Fruit fly (Drosophila melanogaster) whole organism, embryonic: ENCODE data around the gene CG9706.

Experiments
- BtbVII ChIP-seq: fragments of 200-800 bp; sonication (Bioruptor generic); optimal IDR thresholded peaks from 3 replicates; lab custom pipeline; 2017; ENCODE audit warnings: missing biosample characterization, mild to moderate bottlenecking, missing genetic modification characterization
- CG10274 ChIP-seq: fragments of 200-800 bp; sonication (Bioruptor generic); optimal IDR thresholded peaks from 3 replicates; lab custom pipeline; 2017; ENCODE audit warnings: missing biosample characterization, mild to moderate bottlenecking, missing genetic modification characterization
- CG11085 ChIP-seq: fragments of 200-800 bp; sonication (Bioruptor generic); IDR thresholded peaks from 2 replicates; pipeline ENCODE4 v1.3.6; 2022; ENCODE audit warnings: missing biosample characterization, missing genetic modification characterization
- CG11093 ChIP-seq: fragments of 200-800 bp; sonication (Bioruptor generic); IDR thresholded peaks from 3 replicates; pipeline ENCODE4 v1.3.6; 2022; ENCODE audit warnings: missing biosample characterization, missing genetic modification characterization
- CG11398 ChIP-seq: fragments of 200-800 bp; sonication (Bioruptor generic); optimal IDR thresholded peaks from 2 replicates; lab custom pipeline; 2016; ENCODE audit warnings: missing biosample characterization, missing genetic modification characterization
- CG11456 ChIP-seq: fragments of 200-800 bp; sonication (Bioruptor generic); IDR thresholded peaks from 3 replicates; pipeline ENCODE4 v1.3.6; 2022; ENCODE audit warnings: missing biosample characterization, missing genetic modification characterization
- CG11504 ChIP-seq: fragments of 200-800 bp; sonication (Bioruptor generic); optimal IDR thresholded peaks from 3 replicates; lab custom pipeline; 2019; ENCODE audit warnings: missing biosample characterization, mild to moderate bottlenecking, missing genetic modification characterization, moderate library complexity
- CG14050 ChIP-seq: fragments of 200-800 bp; sonication (Bioruptor generic); IDR thresholded peaks from 3 replicates; pipeline ENCODE4 v1.3.6; 2022; ENCODE audit warnings: missing biosample characterization, missing genetic modification characterization
- CG15011 ChIP-seq: fragments of 200-800 bp; sonication (Bioruptor generic); optimal IDR thresholded peaks from 3 replicates; lab custom pipeline; 2018; ENCODE audit warnings: missing biosample characterization, mild to moderate bottlenecking, missing genetic modification characterization
- CG16779 ChIP-seq: fragments of 200-800 bp; sonication (Bioruptor generic); IDR thresholded peaks from 2 replicates; pipeline ENCODE4 v1.3.6; 2022; ENCODE audit warnings: missing biosample characterization, missing genetic modification characterization
- CG17612 ChIP-seq: fragments of 200-800 bp; sonication (Bioruptor generic); IDR thresholded peaks from 2 replicates; pipeline ENCODE4 v1.3.6; 2022; ENCODE audit warnings: missing biosample characterization, missing genetic modification characterization
- CG1792 ChIP-seq: fragments of 200-800 bp; sonication (Bioruptor generic); optimal IDR thresholded peaks from 2 replicates; lab custom pipeline; 2016; ENCODE audit warnings: missing biosample characterization, missing genetic modification characterization
- CG3281 ChIP-seq: fragments of 200-800 bp; sonication (Bioruptor generic); optimal IDR thresholded peaks from 3 replicates; lab custom pipeline; 2017; ENCODE audit warnings: missing biosample characterization, mild to moderate bottlenecking, missing genetic modification characterization
- CG3847 ChIP-seq: fragments of 200-800 bp; sonication (Bioruptor generic); IDR thresholded peaks from 2 replicates; pipeline ENCODE4 v1.3.6; 2022; ENCODE audit warnings: missing biosample characterization, missing genetic modification characterization
- CG4328 ChIP-seq: fragments of 200-800 bp; sonication (Bioruptor generic); optimal IDR thresholded peaks from 3 replicates; lab custom pipeline; 2017; ENCODE audit warnings: missing biosample characterization, missing genetic modification reagents, missing genetic modification characterization
- CG4360 ChIP-seq: fragments of 200-800 bp; sonication (Bioruptor generic); IDR thresholded peaks from 2 replicates; pipeline ENCODE4 v1.3.6; 2022; ENCODE audit warnings: missing biosample characterization, missing genetic modification characterization
- CG5953 ChIP-seq: fragments of 200-800 bp; sonication (Bioruptor generic); IDR thresholded peaks from 2 replicates; pipeline ENCODE4 v1.3.6; 2022; ENCODE audit warnings: missing biosample characterization, missing genetic modification characterization
- CG6175 ChIP-seq: fragments of 200-800 bp; sonication (Bioruptor generic); IDR thresholded peaks from 3 replicates; pipeline ENCODE4 v1.3.6; 2022; ENCODE audit warnings: missing biosample characterization, missing genetic modification characterization
- CG7372 ChIP-seq: fragments of 200-800 bp; sonication (Bioruptor generic); IDR thresholded peaks from 2 replicates; pipeline ENCODE4 v1.3.6; 2022; ENCODE audit warnings: missing biosample characterization, missing genetic modification characterization
- CG7745 ChIP-seq: fragments of 200-800 bp; sonication (Bioruptor generic); optimal IDR thresholded peaks from 2 replicates; lab custom pipeline; 2018; ENCODE audit warnings: missing biosample characterization, mild to moderate bottlenecking, missing genetic modification characterization, moderate library complexity
- CG8281 ChIP-seq: fragments of 200-800 bp; sonication (Bioruptor generic); optimal IDR thresholded peaks from 2 replicates; lab custom pipeline; 2018; ENCODE audit warnings: missing biosample characterization, mild to moderate bottlenecking, missing genetic modification characterization, moderate library complexity
- CG8290 ChIP-seq, 3 experiments: fragments of 200-800 bp; sonication (Bioruptor generic); optimal IDR thresholded peaks; 2 replicates each; lab custom pipeline; 2016 to 2019; ENCODE audit warnings: missing biosample characterization in 3 of 3, missing genetic modification characterization in 3 of 3, mild to moderate bottlenecking in 2 of 3, moderate library complexity in 1 of 3
- CG9437 ChIP-seq: fragments of 200-800 bp; sonication (Bioruptor generic); optimal IDR thresholded peaks from 2 replicates; lab custom pipeline; 2018; ENCODE audit warnings: missing biosample characterization, mild to moderate bottlenecking, missing genetic modification characterization
- CG9876 ChIP-seq: fragments of 200-800 bp; sonication (Bioruptor generic); optimal IDR thresholded peaks from 2 replicates; lab custom pipeline; 2016; ENCODE audit warnings: missing biosample characterization, missing genetic modification characterization
- Fer2 ChIP-seq: fragments of 200-800 bp; sonication (Bioruptor generic); optimal IDR thresholded peaks from 2 replicates; lab custom pipeline; 2018; ENCODE audit warnings: missing biosample characterization, mild to moderate bottlenecking, missing genetic modification characterization, moderate library complexity
- GATAe ChIP-seq: fragments of 200-800 bp; sonication (Bioruptor generic); conservative IDR thresholded peaks from 2 replicates; pipeline ENCODE4 v1.3.6; 2022; ENCODE audit warnings: missing biosample characterization, missing genetic modification characterization
- HmgZ ChIP-seq: fragments of 200-800 bp; sonication (Bioruptor generic); optimal IDR thresholded peaks from 2 replicates; lab custom pipeline; 2018; ENCODE audit warnings: missing biosample characterization, mild to moderate bottlenecking, missing genetic modification characterization
- Hr51 ChIP-seq, 2 experiments: fragments of 200-800 bp; sonication (Bioruptor generic); optimal IDR thresholded peaks; 2 replicates in 1 of 2; 3 replicates in 1 of 2; lab custom pipeline; 2016 to 2018; ENCODE audit warnings: missing biosample characterization in 2 of 2, missing genetic modification characterization in 2 of 2, mild to moderate bottlenecking in 1 of 2, moderate library complexity in 1 of 2
- Oaz ChIP-seq: fragments of 200-800 bp; sonication (Bioruptor generic); IDR thresholded peaks from 2 replicates; pipeline ENCODE4 v1.3.6; 2022; ENCODE audit warnings: missing biosample characterization, missing genetic modification characterization
- PHDP ChIP-seq: fragments of 200-800 bp; sonication (Bioruptor generic); optimal IDR thresholded peaks from 3 replicates; lab custom pipeline; 2018; ENCODE audit warnings: missing biosample characterization, mild to moderate bottlenecking, missing genetic modification characterization, moderate library complexity
- Ptx1 ChIP-seq: fragments of 200-800 bp; sonication (Bioruptor generic); IDR thresholded peaks from 2 replicates; pipeline ENCODE4 v1.3.6; 2022; ENCODE audit warnings: missing biosample characterization, missing genetic modification characterization
- Xrp1 ChIP-seq: fragments of 200-800 bp; sonication (Bioruptor generic); IDR thresholded peaks from 2 replicates; pipeline ENCODE4 v1.3.6; 2022; ENCODE audit warnings: missing biosample characterization, missing genetic modification characterization
- amos ChIP-seq: fragments of 200-800 bp; sonication (Bioruptor generic); IDR thresholded peaks from 2 replicates; pipeline ENCODE4 v1.3.6; 2022; ENCODE audit warnings: missing biosample characterization, missing genetic modification characterization; ENCODE audit not compliant: partially characterized antibody
- bcd ChIP-seq: fragments of 200-800 bp; sonication (Bioruptor generic); optimal IDR thresholded peaks from 2 replicates; lab custom pipeline; 2017; ENCODE audit warnings: missing biosample characterization, mild to moderate bottlenecking, missing genetic modification characterization
- bsh ChIP-seq, 2 experiments: fragments of 200-800 bp; sonication (Bioruptor generic); optimal IDR thresholded peaks; 2 replicates each; lab custom pipeline; 2017 to 2018; ENCODE audit warnings: mild to moderate bottlenecking in 2 of 2, missing biosample characterization in 2 of 2, missing genetic modification characterization in 2 of 2, moderate library complexity in 1 of 2
- dati ChIP-seq: fragments of 200-800 bp; sonication (Bioruptor generic); IDR thresholded peaks from 2 replicates; pipeline ENCODE4 v1.3.6; 2022; ENCODE audit warnings: missing biosample characterization, missing genetic modification characterization
- ems ChIP-seq: fragments of 200-800 bp; sonication (Bioruptor generic); optimal IDR thresholded peaks from 3 replicates; lab custom pipeline; 2016; ENCODE audit warnings: missing biosample characterization, missing genetic modification characterization
- fd3F ChIP-seq: fragments of 200-800 bp; sonication (Bioruptor generic); optimal IDR thresholded peaks from 2 replicates; lab custom pipeline; 2018; ENCODE audit warnings: missing biosample characterization, mild to moderate bottlenecking, missing genetic modification characterization, moderate library complexity
- org-1 ChIP-seq: fragments of 200-800 bp; sonication (Bioruptor generic); optimal IDR thresholded peaks from 2 replicates; lab custom pipeline; 2017; ENCODE audit warnings: missing biosample characterization, missing genetic modification characterization
- pan ChIP-seq, 4 experiments: fragments of >200 bp in 3 of 4; fragments of 200-800 bp in 1 of 4; sonication (Bioruptor generic) in 1 of 4; optimal IDR thresholded peaks in 3 of 4; IDR thresholded peaks in 1 of 4; 2 replicates each; pipeline versions ENCODE4 v1.3.6 to Lab custom; 2017 to 2022; ENCODE audit warnings: missing biosample characterization in 2 of 4, missing genetic modification characterization in 2 of 4, mixed read lengths in 1 of 4
- run ChIP-seq: fragments of 200-800 bp; sonication (Bioruptor generic); optimal IDR thresholded peaks from 3 replicates; lab custom pipeline; 2018; ENCODE audit warnings: missing biosample characterization, mild to moderate bottlenecking, missing genetic modification characterization
- scrt ChIP-seq: fragments of 200-800 bp; sonication (Bioruptor generic); optimal IDR thresholded peaks from 2 replicates; lab custom pipeline; 2018; ENCODE audit warnings: missing biosample characterization, mild to moderate bottlenecking, missing genetic modification characterization, moderate library complexity
- sd ChIP-seq: fragments of 200-800 bp; sonication (Bioruptor generic); optimal IDR thresholded peaks from 3 replicates; lab custom pipeline; 2018; ENCODE audit warnings: missing biosample characterization, mild to moderate bottlenecking, missing genetic modification characterization, moderate library complexity
- sim ChIP-seq: fragments of 200-800 bp; sonication (Bioruptor generic); IDR thresholded peaks from 2 replicates; pipeline ENCODE4 v1.3.6; 2022; ENCODE audit warnings: missing biosample characterization, missing genetic modification characterization
- slbo ChIP-seq: fragments of 200-800 bp; sonication (Bioruptor generic); IDR thresholded peaks from 2 replicates; pipeline ENCODE4 v1.3.6; 2022; ENCODE audit warnings: missing biosample characterization, missing genetic modification characterization
- ttk ChIP-seq: fragments of 200-800 bp; sonication (Bioruptor generic); IDR thresholded peaks from 2 replicates; pipeline ENCODE4 v2.1.2; 2022; ENCODE audit warnings: missing biosample characterization, missing genetic modification characterization
- unpg ChIP-seq: fragments of 200-800 bp; sonication (Bioruptor generic); optimal IDR thresholded peaks from 3 replicates; lab custom pipeline; 2018; ENCODE audit warnings: missing biosample characterization, mild to moderate bottlenecking, missing genetic modification characterization, moderate library complexity
- zen ChIP-seq: fragments of 200-800 bp; sonication (Bioruptor generic); optimal IDR thresholded peaks from 3 replicates; lab custom pipeline; 2018; ENCODE audit warnings: missing biosample characterization, mild to moderate bottlenecking, missing genetic modification characterization, moderate library complexity

Gene CG9706

dm6 chr3L:16803708-16804350 lies 21.0 kb downstream of the CG9706 start (continued):
- TF ChIP-seq CG8281 (tag; lab: Kevin White, UChicago) (peak; percentile 23), CG11504 (tag; lab: Kevin White, UChicago) (peak; percentile 56), ems (GFP tag; lab: Kevin White, UChicago) (peak; percentile 33), GATAe (GFP tag; lab: Robert Waterston, UW) (peak; percentile 82), CG11085 (no peak), CG6175 (peak; percentile 44; the same call in 1 of the 3 replicates), Fer2 (tag; lab: Kevin White, UChicago) (peak; percentile 44), bsh (GFP tag; optimal IDR thresholded peaks at IDR 0.05; lab: Kevin White, UChicago) (peak in 1 of 2 experiments; percentile 42), org-1 (GFP tag; lab: Kevin White, UChicago) (no peak), CG7372 (GFP tag; lab: Robert Waterston, UW) (no peak), Hr51 (GFP tag; optimal IDR thresholded peaks at IDR 0.05; lab: Kevin White, UChicago) (peak in 1 of 2 experiments; percentile 60), amos (no peak), fd3F (GFP tag; lab: Kevin White, UChicago) (peak; percentile 14), CG8290 (GFP tag; optimal IDR thresholded peaks at IDR 0.05; lab: Kevin White, UChicago) (no peak), CG8290 (tag; optimal IDR thresholded peaks at IDR 0.05; lab: Kevin White, UChicago) (peak in 1 of 2 experiments; percentile 55), slbo (GFP tag; lab: Robert Waterston, UW) (no peak), ttk (GFP tag; lab: Robert Waterston, UW) (0 out of 2 replicates have a peak, but pooled peaks have one; percentile 7), zen (tag; lab: Kevin White, UChicago) (no peak), CG1792 (GFP tag; lab: Kevin White, UChicago) (no peak), run (tag; lab: Kevin White, UChicago) (peak; percentile 27), PHDP (tag; lab: Kevin White, UChicago) (peak; percentile 46), CG9437 (no peak), Ptx1 (GFP tag; lab: Robert Waterston, UW) (no peak), CG11456 (0 out of 3 replicates have a peak, but pooled peaks have one; percentile 46), CG14050 (no peak), Xrp1 (GFP tag; lab: Robert Waterston, UW) (peak; percentile 30; the same call in 1 of the 2 replicates), sim (GFP tag; lab: Robert Waterston, UW) (peak; percentile 22; the same call in 1 of the 2 replicates), CG4328 (GFP tag; lab: Kevin White, UChicago) (peak; percentile 34), dati (GFP tag; lab: Robert Waterston, UW) (no peak), CG5953 (GFP tag; lab: Robert Waterston, UW) (peak; percentile 41; the same call in 1 of the 2 replicates), CG10274 (GFP tag; lab: Kevin White, UChicago) (peak; percentile 9), CG7745 (no peak), sd (peak; percentile 43), CG15011 (GFP tag; lab: Kevin White, UChicago) (peak; percentile 28), Oaz (GFP tag; lab: Robert Waterston, UW) (no peak), CG4360 (GFP tag; lab: Robert Waterston, UW) (0 out of 2 replicates have a peak, but pooled peaks have one; percentile 10), CG16779 (GFP tag; lab: Robert Waterston, UW) (no peak), CG11398 (GFP tag; lab: Kevin White, UChicago) (no peak), CG9876 (GFP tag; lab: Kevin White, UChicago) (no peak), BtbVII (GFP tag; lab: Kevin White, UChicago) (peak; percentile 72), CG11093 (GFP tag; lab: Robert Waterston, UW) (no peak), unpg (peak; percentile 66), CG3847 (GFP tag; lab: Robert Waterston, UW) (peak; percentile 30; the same call in 1 of the 2 replicates), scrt (GFP tag; lab: Kevin White, UChicago) (peak; percentile 5), bcd (peak; percentile 8), CG3281 (GFP tag; lab: Kevin White, UChicago) (peak; percentile 71), CG17612 (no peak), pan (optimal IDR thresholded peaks at IDR 0.05; lab: Kevin White, UChicago) (no peak), pan (GFP tag; optimal IDR thresholded peaks at IDR 0.05 in 1 of 2, IDR thresholded peaks at IDR 0.05 in 1 of 2) (peak in 1 of 2 experiments; percentile 40), HmgZ (tag; lab: Kevin White, UChicago) (peak; percentile 36)
